Fruit fly (Drosophila melanogaster) whole organism, prepupa: ENCODE results near the gene St2.

Source experiments
- CG1621 ChIP-seq: fragments of 200-800 bp; sonication (Bioruptor generic); optimal IDR thresholded peaks from 3 replicates; lab custom pipeline; 2018; ENCODE audit warnings: missing biosample characterization, mild to moderate bottlenecking, missing genetic modification characterization
- CG9139 ChIP-seq: fragments of 200-800 bp; sonication (Bioruptor generic); optimal IDR thresholded peaks from 3 replicates; lab custom pipeline; 2017; ENCODE audit warnings: missing biosample characterization, mild to moderate bottlenecking, missing genetic modification characterization
- Hr4 ChIP-seq: fragments of 200-800 bp; sonication (Bioruptor generic); optimal IDR thresholded peaks from 3 replicates; lab custom pipeline; 2016; ENCODE audit warnings: missing biosample characterization, missing genetic modification characterization

DNA sequence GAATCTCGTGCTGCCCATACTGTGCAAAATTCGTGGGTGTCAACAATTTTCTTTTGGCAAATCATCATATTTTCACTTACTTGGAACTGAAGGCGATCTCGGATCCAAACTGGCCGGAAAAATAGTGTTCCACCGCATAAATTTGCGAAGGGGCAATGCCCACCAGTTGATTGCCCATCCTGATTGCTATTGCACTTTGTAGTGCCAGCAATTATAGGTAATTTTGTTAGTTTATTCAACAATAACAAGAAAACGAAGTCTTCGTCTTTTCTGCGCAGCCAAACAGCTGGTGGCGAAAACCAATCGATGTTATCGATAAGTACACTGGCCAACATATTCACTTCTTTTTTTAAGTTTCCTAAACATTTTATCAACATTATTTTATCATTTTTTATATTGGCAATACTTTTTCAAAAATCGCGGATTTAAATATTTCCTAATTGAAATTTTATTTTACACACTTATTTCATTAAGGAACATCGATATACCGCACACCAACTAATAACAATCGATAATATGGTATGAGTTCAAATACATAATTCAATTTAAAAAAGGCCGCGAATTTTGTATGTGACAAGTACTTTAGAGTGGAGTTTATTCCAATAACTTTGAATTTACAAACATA is 6.0 kb upstream of the St2 start, which contains the start of gene Vps15:
- TF ChIP-seq CG1621 (tag; lab: Kevin White, UChicago) (no peak), Hr4 (GFP tag; lab: Kevin White, UChicago) (peak; percentile 62), CG9139 (no peak)
